ENCODE assay signal across 2 worm cellular contexts in the genomic region with DNA sequence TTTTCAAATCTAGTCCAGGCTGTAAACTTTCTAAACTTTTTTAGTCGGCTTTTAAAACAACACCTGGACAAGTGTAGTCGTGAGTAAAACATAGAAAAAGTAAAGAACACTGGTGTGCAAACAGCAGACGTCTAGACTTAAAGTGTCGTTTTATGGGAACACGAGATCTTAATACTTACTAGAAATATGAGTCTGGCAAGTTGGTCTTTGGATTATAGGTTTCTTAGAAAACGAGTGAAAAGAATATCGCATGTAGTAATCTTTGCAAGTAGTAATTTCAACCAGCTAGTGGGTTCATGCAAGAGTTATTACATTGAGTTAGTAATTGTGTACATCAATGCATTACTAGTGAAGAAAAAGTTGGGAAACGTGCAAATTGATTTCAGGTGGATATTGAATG.
TF ChIP-seq lines count a peak whose summit lies in the region.

No protein-coding gene starts in this region.

TF ChIP-seq in whole organism, L1 larva, 84 proteins besides CTCF, POLR2A, EP300 and RAD21:
- peak; percentile 51 for TF ChIP-seq nhr-47 (tag; optimal IDR thresholded peaks at IDR 0.05; lab: Kevin White, UChicago)
- TF ChIP-seq swsn-7 (tag; optimal IDR thresholded peaks at IDR 0.05; lab: Kevin White, UChicago) = no peak
- TF ChIP-seq egl-27 (tag; optimal IDR thresholded peaks at IDR 0.05; lab: Kevin White, UChicago) = no peak
- TF ChIP-seq nhr-28 (tag; optimal IDR thresholded peaks at IDR 0.05; lab: Kevin White, UChicago) = no peak
- TF ChIP-seq fkh-8 (tag; optimal IDR thresholded peaks at IDR 0.05; lab: Kevin White, UChicago) = peak; percentile 87
- no peak for TF ChIP-seq mdl-1 (tag; optimal IDR thresholded peaks at IDR 0.05; lab: Kevin White, UChicago)
- TF ChIP-seq C04F5.9 (tag; optimal IDR thresholded peaks at IDR 0.05; lab: Kevin White, UChicago) = no peak
- TF ChIP-seq rnt-1 (tag; optimal IDR thresholded peaks at IDR 0.05; lab: Kevin White, UChicago) = no peak
- TF ChIP-seq sox-4 (tag; optimal IDR thresholded peaks at IDR 0.05; lab: Kevin White, UChicago) = peak; percentile 41
- peak; percentile 66 for TF ChIP-seq nhr-71 (tag; optimal IDR thresholded peaks at IDR 0.05; lab: Kevin White, UChicago)
- TF ChIP-seq zip-4 (GFP tag; optimal IDR thresholded peaks at IDR 0.05; lab: Kevin White, UChicago) = no peak
- peak; percentile 31 for TF ChIP-seq dsc-1 (tag; optimal IDR thresholded peaks at IDR 0.05; lab: Kevin White, UChicago)
- TF ChIP-seq tbx-2 (tag; optimal IDR thresholded peaks at IDR 0.05; lab: Kevin White, UChicago) = no peak
- no peak for TF ChIP-seq unc-30 (tag; optimal IDR thresholded peaks at IDR 0.05; lab: Kevin White, UChicago)
- no peak for TF ChIP-seq hlh-4 (tag; optimal IDR thresholded peaks at IDR 0.05; lab: Kevin White, UChicago)

TF ChIP-seq in whole organism, L2 larva, 48 proteins besides CTCF, POLR2A, EP300 and RAD21:
- TF ChIP-seq dmd-4 (tag; optimal IDR thresholded peaks at IDR 0.05; lab: Kevin White, UChicago) = no peak
- no peak for TF ChIP-seq aly-2 (tag; optimal IDR thresholded peaks at IDR 0.05; lab: Kevin White, UChicago)
- no peak for TF ChIP-seq ceh-16 (tag; optimal IDR thresholded peaks at IDR 0.05; lab: Kevin White, UChicago)
- peak; percentile 33 for TF ChIP-seq nhr-21 (tag; optimal IDR thresholded peaks at IDR 0.05; lab: Kevin White, UChicago)
- TF ChIP-seq ztf-4 (tag; optimal IDR thresholded peaks at IDR 0.05; lab: Kevin White, UChicago) = no peak
- TF ChIP-seq skn-1 (tag; optimal IDR thresholded peaks at IDR 0.05; lab: Kevin White, UChicago) = no peak
- TF ChIP-seq ZK546.5 (tag; optimal IDR thresholded peaks at IDR 0.05; lab: Kevin White, UChicago) = no peak
